Worm (Caenorhabditis elegans) whole organism, L1 larva: ENCODE measurements around the gene Y37A1A.3.

ENCODE experiments used
- C34B4.2 ChIP-seq: sonication (generic microtip); optimal IDR thresholded peaks from 2 replicates; lab custom pipeline; 2017; ENCODE audit warnings: mild to moderate bottlenecking, missing genetic modification characterization, missing compliant biosample characterization
- Y116A8C.19 ChIP-seq: sonication (generic microtip); optimal IDR thresholded peaks from 2 replicates; lab custom pipeline; 2016; ENCODE audit warnings: missing compliant biosample characterization, missing genetic modification characterization, borderline replicate concordance
- aha-1 ChIP-seq: fragments of 150-350 bp; optimal IDR thresholded peaks from 2 replicates; lab custom pipeline; 2014; ENCODE audit warnings: missing biosample characterization, missing genetic modification characterization
- alr-1 ChIP-seq: fragments of 200-800 bp; sonication (Bioruptor generic); optimal IDR thresholded peaks from 2 replicates; lab custom pipeline; 2018; ENCODE audit warnings: borderline replicate concordance, mild to moderate bottlenecking, missing genetic modification characterization, missing compliant biosample characterization
- blmp-1 ChIP-seq: fragments of 150-350 bp; optimal IDR thresholded peaks from 2 replicates; lab custom pipeline; 2014; ENCODE audit warnings: missing biosample characterization, missing genetic modification characterization
- ceh-63 ChIP-seq: fragments of 200-800 bp; sonication (Bioruptor generic); optimal IDR thresholded peaks from 2 replicates; lab custom pipeline; 2018; ENCODE audit warnings: mild to moderate bottlenecking, missing genetic modification characterization, missing compliant biosample characterization
- ceh-8 ChIP-seq: fragments of 200-800 bp; sonication (Bioruptor generic); optimal IDR thresholded peaks from 2 replicates; lab custom pipeline; 2018; ENCODE audit warnings: mild to moderate bottlenecking, missing genetic modification characterization, moderate library complexity, missing compliant biosample characterization
- ceh-88 ChIP-seq: fragments of 200-800 bp; sonication (Bioruptor generic); IDR thresholded peaks from 2 replicates; pipeline ENCODE4 v1.3.6; 2022; ENCODE audit warnings: missing genetic modification characterization, missing compliant biosample characterization
- ces-1 ChIP-seq: fragments of 150-350 bp; optimal IDR thresholded peaks from 2 replicates; lab custom pipeline; 2014; ENCODE audit warnings: missing biosample characterization, missing genetic modification reagents, missing genetic modification characterization
- dpl-1 ChIP-seq, 3 experiments: fragments of 150-350 bp in 2 of 3; sonication (generic microtip) in 1 of 3; optimal IDR thresholded peaks; 2 replicates each; lab custom pipeline; 2014 to 2017; ENCODE audit warnings: missing biosample characterization in 3 of 3, missing genetic modification characterization in 3 of 3, missing genetic modification reagents in 3 of 3
- dsc-1 ChIP-seq: sonication (generic microtip); optimal IDR thresholded peaks from 2 replicates; lab custom pipeline; 2016; ENCODE audit warnings: mild to moderate bottlenecking, missing genetic modification characterization, missing compliant biosample characterization
- efl-1 ChIP-seq, 4 experiments: fragments of 150-350 bp; optimal IDR thresholded peaks in 3 of 4; peaks in 1 of 4; 1 replicate in 1 of 4; 2 replicates in 3 of 4; lab custom pipeline; 2014; ENCODE audit warnings: missing biosample characterization in 2 of 4, missing genetic modification characterization in 2 of 4, missing genetic modification reagents in 2 of 4
- egl-13 ChIP-seq: sonication (generic microtip); optimal IDR thresholded peaks from 2 replicates; lab custom pipeline; 2016; ENCODE audit warnings: missing genotype, missing genetic modification reagents, missing genetic modification characterization, missing compliant biosample characterization
- elt-2 ChIP-seq: sonication (generic microtip); optimal IDR thresholded peaks from 2 replicates; lab custom pipeline; 2016; ENCODE audit warnings: missing genetic modification characterization, mild to moderate bottlenecking, inconsistent platforms, missing compliant biosample characterization, missing genetic modification reagents
- elt-3 ChIP-seq, 6 experiments: fragments of 150-350 bp in 1 of 6; sonication (generic microtip); optimal IDR thresholded peaks; 2 replicates each; lab custom pipeline; 2017 to 2018; ENCODE audit warnings: missing biosample characterization in 6 of 6, missing genetic modification characterization in 6 of 6, inconsistent platforms in 1 of 6
- fkh-10 ChIP-seq: sonication (generic microtip); optimal IDR thresholded peaks from 2 replicates; lab custom pipeline; 2017; ENCODE audit warnings: missing biosample characterization, missing genetic modification reagents, missing genetic modification characterization
- fkh-8 ChIP-seq: sonication (generic microtip); optimal IDR thresholded peaks from 2 replicates; lab custom pipeline; 2016; ENCODE audit warnings: mild to moderate bottlenecking, missing genetic modification characterization, missing compliant biosample characterization
- lin-14 ChIP-seq: fragments of 200-800 bp; sonication (Bioruptor generic); optimal IDR thresholded peaks from 2 replicates; lab custom pipeline; 2018; ENCODE audit warnings: mild to moderate bottlenecking, missing genetic modification characterization, moderate library complexity, missing compliant biosample characterization
- lin-15B ChIP-seq: fragments of 150-350 bp; sonication (generic microtip); optimal IDR thresholded peaks from 3 replicates; lab custom pipeline; 2014; ENCODE audit warnings: missing biosample characterization, missing genetic modification characterization
- mdl-1 ChIP-seq, 2 experiments: fragments of 150-350 bp; optimal IDR thresholded peaks; 2 replicates each; lab custom pipeline; 2014 to 2017; ENCODE audit warnings: missing biosample characterization in 2 of 2, missing genetic modification characterization in 2 of 2, inconsistent platforms in 1 of 2
- nhr-19 ChIP-seq: fragments of 200-800 bp; sonication (Bioruptor generic); conservative IDR thresholded peaks from 2 replicates; pipeline ENCODE4 v1.3.6; 2022; ENCODE audit warnings: missing genetic modification characterization, missing compliant biosample characterization
- nhr-237 ChIP-seq: fragments of 150-350 bp; optimal IDR thresholded peaks from 2 replicates; lab custom pipeline; 2014; ENCODE audit warnings: missing biosample characterization, missing genetic modification characterization
- nhr-28 ChIP-seq: fragments of 150-350 bp; optimal IDR thresholded peaks from 2 replicates; lab custom pipeline; 2014; ENCODE audit warnings: missing biosample characterization, missing genetic modification characterization
- nhr-47 ChIP-seq: sonication (generic microtip); optimal IDR thresholded peaks from 2 replicates; lab custom pipeline; 2016; ENCODE audit warnings: mild to moderate bottlenecking, missing genetic modification characterization, moderate library complexity, missing compliant biosample characterization
- nhr-71 ChIP-seq: sonication (generic microtip); optimal IDR thresholded peaks from 2 replicates; lab custom pipeline; 2016; ENCODE audit warnings: mild to moderate bottlenecking, missing genetic modification characterization, moderate library complexity, missing compliant biosample characterization
- nhr-77 ChIP-seq: fragments of 150-350 bp; optimal IDR thresholded peaks from 2 replicates; lab custom pipeline; 2014; ENCODE audit warnings: missing biosample characterization, missing genetic modification characterization
- nhr-84 ChIP-seq: sonication (generic microtip); optimal IDR thresholded peaks from 2 replicates; lab custom pipeline; 2017; ENCODE audit warnings: missing biosample characterization, missing genetic modification characterization
- nhr-85 ChIP-seq: sonication (generic microtip); peaks from one replicate; lab custom pipeline; 2016; ENCODE audit warnings: missing genetic modification characterization, inconsistent platforms, missing compliant biosample characterization
- pag-3 ChIP-seq: sonication (generic microtip); optimal IDR thresholded peaks from 2 replicates; lab custom pipeline; 2017; ENCODE audit warnings: missing genetic modification characterization, mild to moderate bottlenecking, missing compliant biosample characterization, antibody characterized with exemption, borderline replicate concordance; ENCODE audit not compliant: insufficient read depth
- pqm-1 ChIP-seq: sonication (generic microtip); optimal IDR thresholded peaks from 3 replicates; lab custom pipeline; 2017; ENCODE audit warnings: missing biosample characterization, missing genetic modification characterization
- skn-1 ChIP-seq: fragments of 150-350 bp; optimal IDR thresholded peaks from 2 replicates; lab custom pipeline; 2014; ENCODE audit warnings: missing biosample characterization, missing genetic modification characterization
- sptf-1 ChIP-seq: fragments of 150-350 bp; optimal IDR thresholded peaks from 2 replicates; lab custom pipeline; 2014; ENCODE audit warnings: missing biosample characterization, missing genetic modification characterization
- sup-37 ChIP-seq: fragments of 200-800 bp; sonication (Bioruptor generic); optimal IDR thresholded peaks from 2 replicates; lab custom pipeline; 2018; ENCODE audit warnings: mild to moderate bottlenecking, missing genetic modification characterization, missing compliant biosample characterization
- swsn-7 ChIP-seq: sonication (generic microtip); optimal IDR thresholded peaks from 2 replicates; lab custom pipeline; 2016; ENCODE audit warnings: missing genetic modification characterization, missing compliant biosample characterization
- tlp-1 ChIP-seq: fragments of 150-350 bp; optimal IDR thresholded peaks from 2 replicates; lab custom pipeline; 2014; ENCODE audit warnings: missing biosample characterization, missing genetic modification characterization
- unc-30 ChIP-seq: sonication (generic microtip); optimal IDR thresholded peaks from 2 replicates; lab custom pipeline; 2017; ENCODE audit warnings: missing biosample characterization, missing genetic modification characterization
- unc-62 ChIP-seq: fragments of 150-350 bp; optimal IDR thresholded peaks from 2 replicates; lab custom pipeline; 2014; ENCODE audit warnings: missing biosample characterization, missing genetic modification reagents, missing genetic modification characterization
- unc-86 ChIP-seq: sonication (generic microtip); optimal IDR thresholded peaks from 2 replicates; lab custom pipeline; 2016; ENCODE audit warnings: missing genetic modification characterization, missing compliant biosample characterization
- unc-98 ChIP-seq: fragments of 200-800 bp; sonication (Bioruptor generic); IDR thresholded peaks from 2 replicates; pipeline ENCODE4 v1.3.6; 2022; ENCODE audit warnings: missing genetic modification characterization, missing compliant biosample characterization
- vab-15 ChIP-seq: sonication (generic microtip); optimal IDR thresholded peaks from 2 replicates; lab custom pipeline; 2017; ENCODE audit warnings: missing genotype, mild to moderate bottlenecking, missing genetic modification characterization, missing compliant biosample characterization
- xbp-1 ChIP-seq: sonication (generic microtip); optimal IDR thresholded peaks from 2 replicates; lab custom pipeline; 2016; ENCODE audit warnings: missing genetic modification characterization, missing compliant biosample characterization
- zag-1 ChIP-seq: fragments of 150-350 bp; optimal IDR thresholded peaks from 2 replicates; lab custom pipeline; 2014; ENCODE audit warnings: missing biosample characterization, missing genetic modification characterization
- ztf-4 ChIP-seq: fragments of 150-350 bp; optimal IDR thresholded peaks from 2 replicates; lab custom pipeline; 2014; ENCODE audit warnings: missing biosample characterization, missing genetic modification characterization

Y37A1A.3 gene

DNA sequence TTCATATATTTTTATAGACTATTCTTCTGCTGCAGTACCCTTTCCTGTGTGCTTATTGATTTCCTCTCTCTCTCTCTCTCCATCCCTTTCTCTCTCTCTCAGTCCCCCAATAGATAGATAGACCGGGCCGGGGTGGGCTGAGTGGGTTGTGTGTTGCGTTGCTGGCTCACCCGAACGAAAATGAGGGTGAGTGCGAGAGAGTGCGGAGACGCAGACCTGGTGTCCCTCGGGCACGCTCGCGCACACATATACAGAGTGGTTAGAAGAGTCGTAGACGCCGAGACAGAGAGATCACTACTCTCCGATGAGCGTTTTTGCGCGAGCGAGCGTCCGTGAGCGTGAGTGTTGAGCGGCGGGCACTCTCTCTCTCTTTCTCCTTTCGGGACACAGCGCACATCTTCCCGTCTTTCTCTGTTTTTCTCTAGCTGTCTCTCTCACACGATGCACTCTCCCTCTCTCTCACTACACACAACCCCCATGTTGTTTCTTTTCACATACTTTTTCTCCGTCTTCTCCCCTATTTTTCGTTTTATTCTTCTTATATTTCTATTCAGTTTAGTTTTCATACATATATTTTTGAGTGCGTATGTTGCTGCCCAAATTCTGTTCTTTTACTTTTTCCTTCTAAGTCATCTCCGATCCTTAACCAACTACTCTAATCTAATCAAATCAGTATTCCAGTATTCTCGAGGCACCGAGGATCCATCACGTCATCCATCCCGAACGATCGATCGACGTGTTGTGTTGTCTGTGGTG lies 15.1 kb downstream of the Y37A1A.3 start, which contains the start of gene lin-66 (continued):
- TF ChIP-seq dpl-1 (GFP tag; optimal IDR thresholded peaks at IDR 0.05; lab: Kevin White, UChicago) (peak; percentile 36 to 55 (median 36)), elt-3 (tag; optimal IDR thresholded peaks at IDR 0.05; lab: Kevin White, UChicago) (peak in 3 of 6 experiments; percentile 3 to 53 (median 13)), unc-98 (GFP tag; lab: Robert Waterston, UW) (no peak), ceh-63 (GFP tag; lab: Kevin White, UChicago) (no peak), nhr-84 (tag; lab: Kevin White, UChicago) (no peak), egl-13 (tag; lab: Kevin White, UChicago) (peak; percentile 77), efl-1 (optimal IDR thresholded peaks at IDR 0.05; lab: Kevin White, UChicago) (peak; percentile 71 to 81), efl-1 (GFP tag; optimal IDR thresholded peaks at IDR 0.05 in 1 of 2; lab: Kevin White, UChicago) (peak; percentile 24 to 92), pqm-1 (no peak), C34B4.2 (tag; lab: Kevin White, UChicago) (no peak), unc-30 (tag; lab: Kevin White, UChicago) (no peak), nhr-77 (tag; lab: Kevin White, UChicago) (peak; percentile 84), nhr-19 (GFP tag; lab: Robert Waterston, UW) (peak; percentile 78), skn-1 (tag; lab: Kevin White, UChicago) (peak; percentile 56), pag-3 (no peak), nhr-28 (tag; lab: Kevin White, UChicago) (no peak), unc-62 (GFP tag; lab: Kevin White, UChicago) (no peak), nhr-85 (tag; lab: Kevin White, UChicago) (peak; percentile 82), dsc-1 (tag; lab: Kevin White, UChicago) (peak; percentile 75), nhr-47 (tag; lab: Kevin White, UChicago) (peak; percentile 90), alr-1 (no peak), vab-15 (tag; lab: Kevin White, UChicago) (peak; percentile 23), Y116A8C.19 (no peak), lin-14 (peak; percentile 97), ces-1 (GFP tag; lab: Kevin White, UChicago) (no peak), blmp-1 (tag; lab: Kevin White, UChicago) (peak; percentile 73), aha-1 (tag; lab: Kevin White, UChicago) (peak; percentile 18), sptf-1 (tag; lab: Kevin White, UChicago) (no peak), unc-86 (peak; percentile 91), elt-2 (tag; lab: Kevin White, UChicago) (peak; percentile 47), xbp-1 (peak; percentile 76), nhr-237 (tag; lab: Kevin White, UChicago) (no peak), tlp-1 (tag; lab: Kevin White, UChicago) (no peak), ceh-8 (GFP tag; lab: Kevin White, UChicago) (peak; percentile 62), ztf-4 (tag; lab: Kevin White, UChicago) (no peak), mdl-1 (tag; optimal IDR thresholded peaks at IDR 0.05; lab: Kevin White, UChicago) (peak in 1 of 2 experiments; percentile 90), zag-1 (no peak), sup-37 (GFP tag; lab: Kevin White, UChicago) (peak; percentile 51), nhr-71 (peak; percentile 96), swsn-7 (tag; lab: Kevin White, UChicago) (peak; percentile 92), fkh-8 (tag; lab: Kevin White, UChicago) (peak; percentile 93), lin-15B (peak; percentile 47), ceh-88 (no peak), fkh-10 (GFP tag; lab: Kevin White, UChicago) (peak; percentile 61)
